Fruit fly (Drosophila melanogaster) ovary, adult (tissue): Measurements from ENCODE around the gene CG13896.
A peak's percentile ranks its signal among the peaks of the same experiment; 100 is the strongest.

ENCODE experiments used
- CG17801 ChIP-seq: fragments of 200-800 bp; optimal IDR thresholded peaks from 2 replicates; lab custom pipeline; 2019; ENCODE audit warnings: missing biosample characterization, mild to moderate bottlenecking, missing genetic modification characterization, moderate library complexity; ENCODE audit not compliant: partially characterized antibody

The CG13896 gene

dm6 chr3L:711839-712553, at the start of gene CG13896:
Gene CG13896 (minus strand): TSS chr3L:711850.
- peak; percentile 65 for TF ChIP-seq CG17801 (GFP tag; lab: Kevin White, UChicago)

dm6 chr3L:760201-760600, 48.6 kb upstream of the CG13896 start:
- TF ChIP-seq CG17801 (GFP tag; lab: Kevin White, UChicago) = no peak

dm6 chr3L:758516-758915, 46.9 kb upstream of the CG13896 start:
- TF ChIP-seq CG17801 (GFP tag; lab: Kevin White, UChicago) = no peak

dm6 chr3L:756372-756771, 44.7 kb upstream of the CG13896 start:
- no peak for TF ChIP-seq CG17801 (GFP tag; lab: Kevin White, UChicago)

- no peak for TF ChIP-seq CG17801 (GFP tag; lab: Kevin White, UChicago)
Observed at dm6 chr3L:755259-755658, 43.6 kb upstream of the CG13896 start, which contains the start of gene hng3. Gene hng3 (minus strand): TSS chr3L:755489.

dm6 chr3L:754612-755011, 43.0 kb upstream of the CG13896 start:
- no peak for TF ChIP-seq CG17801 (GFP tag; lab: Kevin White, UChicago)

dm6 chr3L:753568-754156, 42.0 kb upstream of the CG13896 start:
- no peak for TF ChIP-seq CG17801 (GFP tag; lab: Kevin White, UChicago)

dm6 chr3L:751516-752125, 40.0 kb upstream of the CG13896 start:
- peak; percentile 80 for TF ChIP-seq CG17801 (GFP tag; lab: Kevin White, UChicago)

- no peak for TF ChIP-seq CG17801 (GFP tag; lab: Kevin White, UChicago)
Observed at dm6 chr3L:750614-751293, 39.1 kb upstream of the CG13896 start.

dm6 chr3L:749199-749538, 37.5 kb upstream of the CG13896 start, which contains the start of gene emc:
Gene emc (plus strand): TSS chr3L:749400.
- TF ChIP-seq CG17801 (GFP tag; lab: Kevin White, UChicago) = peak; percentile 89

- no peak for TF ChIP-seq CG17801 (GFP tag; lab: Kevin White, UChicago)
Observed at dm6 chr3L:748329-749198, 36.9 kb upstream of the CG13896 start.

- no peak for TF ChIP-seq CG17801 (GFP tag; lab: Kevin White, UChicago)
Observed at dm6 chr3L:747716-748328, 36.2 kb upstream of the CG13896 start.

dm6 chr3L:747008-747407, 35.4 kb upstream of the CG13896 start:
- TF ChIP-seq CG17801 (GFP tag; lab: Kevin White, UChicago) = no peak

- no peak for TF ChIP-seq CG17801 (GFP tag; lab: Kevin White, UChicago)
Observed at dm6 chr3L:746345-746932, 34.8 kb upstream of the CG13896 start.
